Worm (Caenorhabditis elegans) whole organism, L1 larva: ENCODE data around the gene acl-5.

Experiments used
- C34B4.2 ChIP-seq: sonication (generic microtip); optimal IDR thresholded peaks from 2 replicates; lab custom pipeline; 2017; ENCODE audit warnings: mild to moderate bottlenecking, missing genetic modification characterization, missing compliant biosample characterization
- ceh-8 ChIP-seq: fragments of 200-800 bp; sonication (Bioruptor generic); optimal IDR thresholded peaks from 2 replicates; lab custom pipeline; 2018; ENCODE audit warnings: mild to moderate bottlenecking, missing genetic modification characterization, moderate library complexity, missing compliant biosample characterization
- grh-1 ChIP-seq: fragments of 200-800 bp; sonication (Bioruptor generic); IDR thresholded peaks from 2 replicates; pipeline ENCODE4 v1.3.6; 2022; ENCODE audit warnings: missing genetic modification reagents, missing genetic modification characterization, missing compliant biosample characterization
- hpl-2 ChIP-seq: fragments of 150-350 bp; optimal IDR thresholded peaks from 2 replicates; lab custom pipeline; 2014; ENCODE audit warnings: missing biosample characterization, missing genetic modification reagents, missing genetic modification characterization
- mab-9 ChIP-seq: fragments of 200-800 bp; sonication (Bioruptor generic); IDR thresholded peaks from 2 replicates; pipeline ENCODE4 v1.3.6; 2022; ENCODE audit warnings: missing genetic modification reagents, missing genetic modification characterization, missing compliant biosample characterization
- nhr-11 ChIP-seq: fragments of 150-350 bp; optimal IDR thresholded peaks from 2 replicates; lab custom pipeline; 2014; ENCODE audit warnings: missing biosample characterization, missing genetic modification characterization
- nhr-77 ChIP-seq: fragments of 150-350 bp; optimal IDR thresholded peaks from 2 replicates; lab custom pipeline; 2014; ENCODE audit warnings: missing biosample characterization, missing genetic modification characterization
- snpc-4 ChIP-seq: fragments of 150-350 bp; optimal IDR thresholded peaks from 2 replicates; lab custom pipeline; 2014; ENCODE audit warnings: missing biosample characterization, missing genetic modification characterization
- zip-4 ChIP-seq: fragments of 200-800 bp; sonication (Bioruptor generic); optimal IDR thresholded peaks from 2 replicates; lab custom pipeline; 2018; ENCODE audit warnings: mild to moderate bottlenecking, missing genetic modification characterization, moderate library complexity, missing compliant biosample characterization

ce11 chrX:10297410-10297809 is 29.8 kb downstream of the acl-5 start:
- TF ChIP-seq zip-4 (no peak), hpl-2 (GFP tag; lab: Kevin White, UChicago) (no peak), snpc-4 (tag; lab: Kevin White, UChicago) (no peak), nhr-77 (tag; lab: Kevin White, UChicago) (no peak), grh-1 (GFP tag; lab: Robert Waterston, UW) (no peak), ceh-8 (GFP tag; lab: Kevin White, UChicago) (no peak), C34B4.2 (tag; lab: Kevin White, UChicago) (no peak), nhr-11 (tag; lab: Kevin White, UChicago) (no peak), mab-9 (GFP tag; lab: Robert Waterston, UW) (no peak)
